Fruit fly (Drosophila melanogaster): ENCODE data around the gene AsnS.

Gene AsnS

dm6 chr3L:21176276-21176934, 3.5 kb downstream of the AsnS start:
- no peak for TF ChIP-seq Dll (optimal IDR thresholded peaks at IDR 0.05)
- no peak for TF ChIP-seq EcR (GFP tag; optimal IDR thresholded peaks at IDR 0.05)
- TF ChIP-seq usp (GFP tag; optimal IDR thresholded peaks at IDR 0.05) = no peak
- TF ChIP-seq psq (optimal IDR thresholded peaks at IDR 0.05) = no peak
- no peak for TF ChIP-seq pan (optimal IDR thresholded peaks at IDR 0.05)
- TF ChIP-seq CG8478 (optimal IDR thresholded peaks at IDR 0.05) = no peak

DNA sequence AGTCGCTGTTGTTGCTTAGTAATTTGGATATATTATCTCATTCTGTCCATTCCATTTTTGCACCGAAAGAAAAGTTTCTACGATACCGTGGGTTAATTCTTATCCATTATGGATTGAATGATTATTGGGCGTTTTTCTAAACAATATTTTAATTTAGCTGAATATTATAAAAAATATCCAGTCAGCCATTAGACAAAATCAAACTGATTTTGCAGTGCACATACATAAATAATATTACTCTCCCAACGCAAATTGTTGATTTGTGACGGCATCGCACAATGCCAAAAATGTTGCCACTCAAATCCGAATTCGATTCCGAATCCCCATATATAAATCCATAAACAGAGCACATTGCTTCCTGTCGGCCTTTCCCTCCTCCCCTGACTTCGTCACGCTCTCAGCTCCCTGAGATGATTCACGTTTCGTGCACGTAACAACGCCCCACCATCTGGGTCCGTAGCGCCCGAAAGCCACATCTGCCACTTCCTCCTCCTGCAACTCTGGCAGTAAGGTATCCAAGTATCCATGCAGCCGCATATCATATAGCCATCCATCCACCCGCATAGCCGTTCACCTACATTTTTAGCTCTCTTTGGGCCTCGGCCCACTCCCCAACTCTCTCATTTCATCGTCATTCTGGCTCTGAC, 4.1 kb downstream of the AsnS start:
- TF ChIP-seq usp (GFP tag; optimal IDR thresholded peaks at IDR 0.05) (no peak), EcR (GFP tag; optimal IDR thresholded peaks at IDR 0.05) (no peak), Dll (optimal IDR thresholded peaks at IDR 0.05) (no peak), psq (optimal IDR thresholded peaks at IDR 0.05) (no peak), CG8478 (optimal IDR thresholded peaks at IDR 0.05) (no peak), pan (optimal IDR thresholded peaks at IDR 0.05) (no peak)

- TF ChIP-seq EcR (GFP tag; optimal IDR thresholded peaks at IDR 0.05) (no peak), psq (optimal IDR thresholded peaks at IDR 0.05) (no peak), Dll (optimal IDR thresholded peaks at IDR 0.05) (no peak), pan (optimal IDR thresholded peaks at IDR 0.05) (no peak), CG8478 (optimal IDR thresholded peaks at IDR 0.05) (no peak), usp (GFP tag; optimal IDR thresholded peaks at IDR 0.05) (no peak)
Observed at dm6 chr3L:21185622-21186021, 12.7 kb downstream of the AsnS start.

- no peak for TF ChIP-seq psq (optimal IDR thresholded peaks at IDR 0.05)
- TF ChIP-seq Dll (optimal IDR thresholded peaks at IDR 0.05) = no peak
- TF ChIP-seq usp (GFP tag; optimal IDR thresholded peaks at IDR 0.05) = no peak
- TF ChIP-seq CG8478 (optimal IDR thresholded peaks at IDR 0.05) = no peak
- TF ChIP-seq EcR (GFP tag; optimal IDR thresholded peaks at IDR 0.05) = no peak
- TF ChIP-seq pan (optimal IDR thresholded peaks at IDR 0.05) = no peak
Observed at dm6 chr3L:21186487-21186886, 13.6 kb downstream of the AsnS start.

- TF ChIP-seq pan (optimal IDR thresholded peaks at IDR 0.05) (no peak), EcR (GFP tag; optimal IDR thresholded peaks at IDR 0.05) (no peak), Dll (optimal IDR thresholded peaks at IDR 0.05) (no peak), usp (GFP tag; optimal IDR thresholded peaks at IDR 0.05) (no peak), CG8478 (optimal IDR thresholded peaks at IDR 0.05) (no peak), psq (optimal IDR thresholded peaks at IDR 0.05) (no peak)
Observed at dm6 chr3L:21192024-21192423, 19.1 kb downstream of the AsnS start.

- TF ChIP-seq psq (optimal IDR thresholded peaks at IDR 0.05) = no peak
Observed at dm6 chr3L:21193170-21193569, 20.3 kb downstream of the AsnS start, which contains the start of gene CG42337. Gene CG42337, minus strand, starts transcription at chr3L:21193363.

DNA sequence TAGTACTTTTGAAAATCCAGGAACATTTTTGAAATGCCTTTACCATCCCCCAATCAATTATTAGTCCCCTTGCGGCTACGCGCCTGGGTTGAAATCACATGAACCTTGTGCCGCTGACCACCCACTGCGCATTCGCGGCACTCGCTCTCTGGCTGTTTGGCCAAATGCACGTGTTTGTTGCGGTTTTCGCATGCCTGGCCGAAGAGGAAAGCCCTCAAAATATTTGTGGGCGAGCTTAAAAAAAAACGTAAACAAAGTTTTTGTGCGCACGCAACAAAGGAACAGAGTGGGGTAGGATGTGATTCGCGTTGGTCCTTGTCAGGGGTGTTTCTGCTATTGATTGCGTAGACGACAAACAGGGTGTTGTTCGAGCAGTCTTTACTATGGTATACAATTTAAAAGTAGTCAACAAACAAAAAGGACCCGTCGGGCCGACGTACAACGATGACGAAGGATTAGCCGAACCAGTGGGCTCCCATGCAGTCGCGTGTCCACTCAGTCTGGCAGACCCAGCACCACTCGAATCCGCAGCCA, 21.5 kb downstream of the AsnS start:
- no peak for TF ChIP-seq usp (GFP tag; optimal IDR thresholded peaks at IDR 0.05)
- TF ChIP-seq CG8478 (optimal IDR thresholded peaks at IDR 0.05) = no peak
- TF ChIP-seq Dll (optimal IDR thresholded peaks at IDR 0.05) = no peak
- no peak for TF ChIP-seq psq (optimal IDR thresholded peaks at IDR 0.05)
- TF ChIP-seq EcR (GFP tag; optimal IDR thresholded peaks at IDR 0.05) = no peak
- no peak for TF ChIP-seq pan (optimal IDR thresholded peaks at IDR 0.05)

dm6 chr3L:21196563-21196962, 23.6 kb downstream of the AsnS start, which contains the start of the genes Targ3 and park:
Gene Targ3, plus strand, starts transcription at chr3L:21196831.
Gene park, minus strand, starts transcription at chr3L:21196853.
- TF ChIP-seq CG8478 (optimal IDR thresholded peaks at IDR 0.05) (no peak), pan (optimal IDR thresholded peaks at IDR 0.05) (no peak), psq (optimal IDR thresholded peaks at IDR 0.05) (no peak)

- no peak for TF ChIP-seq pan (optimal IDR thresholded peaks at IDR 0.05)
- TF ChIP-seq psq (optimal IDR thresholded peaks at IDR 0.05) = no peak
- TF ChIP-seq CG8478 (optimal IDR thresholded peaks at IDR 0.05) = no peak
- no peak for TF ChIP-seq EcR (GFP tag; optimal IDR thresholded peaks at IDR 0.05)
Observed at dm6 chr3L:21200587-21200986, 27.7 kb downstream of the AsnS start.

- no peak for TF ChIP-seq EcR (GFP tag; optimal IDR thresholded peaks at IDR 0.05)
- no peak for TF ChIP-seq pan (optimal IDR thresholded peaks at IDR 0.05)
- TF ChIP-seq psq (optimal IDR thresholded peaks at IDR 0.05) = no peak
- TF ChIP-seq Dll (optimal IDR thresholded peaks at IDR 0.05) = no peak
- no peak for TF ChIP-seq usp (GFP tag; optimal IDR thresholded peaks at IDR 0.05)
- TF ChIP-seq CG8478 (optimal IDR thresholded peaks at IDR 0.05) = no peak
Observed at dm6 chr3L:21201246-21201896, 28.5 kb downstream of the AsnS start.

DNA sequence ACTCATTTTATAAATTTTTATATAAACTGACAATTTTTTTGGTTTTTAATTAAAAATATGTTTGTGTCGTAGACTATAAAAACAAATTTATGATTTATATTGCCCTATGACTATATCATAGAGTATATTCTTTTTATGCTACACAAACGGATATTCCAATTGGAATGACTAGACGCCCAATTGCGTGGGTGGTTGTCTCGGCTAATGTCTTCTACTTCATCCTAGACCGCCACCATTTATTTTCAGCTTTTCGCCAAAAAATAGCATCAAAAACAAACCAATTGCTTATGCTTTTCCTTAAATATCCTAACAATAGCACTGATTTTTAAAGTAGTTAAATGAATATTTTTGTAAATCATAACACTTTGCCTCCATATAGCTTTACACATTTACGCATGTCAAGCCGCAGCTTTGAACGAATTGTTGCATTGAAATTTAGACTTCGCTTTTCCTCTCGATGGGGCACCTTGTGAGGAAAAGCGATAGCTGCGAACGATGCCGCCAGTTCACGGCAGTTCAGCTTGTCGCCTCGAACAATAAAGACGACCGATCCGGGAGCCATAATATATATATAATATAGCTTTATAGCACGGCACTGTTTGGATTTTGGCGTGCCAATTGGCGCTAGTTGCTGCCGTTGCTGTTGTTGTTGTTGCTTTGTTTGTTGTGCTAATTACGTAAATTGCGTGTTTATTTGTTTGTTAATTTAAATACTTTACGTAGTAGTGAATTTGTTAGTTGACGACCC, 29.3 kb downstream of the AsnS start:
- TF ChIP-seq EcR (GFP tag; optimal IDR thresholded peaks at IDR 0.05) = peak in 1 of 2 experiments; percentile 52
- no peak for TF ChIP-seq usp (GFP tag; optimal IDR thresholded peaks at IDR 0.05)

DNA sequence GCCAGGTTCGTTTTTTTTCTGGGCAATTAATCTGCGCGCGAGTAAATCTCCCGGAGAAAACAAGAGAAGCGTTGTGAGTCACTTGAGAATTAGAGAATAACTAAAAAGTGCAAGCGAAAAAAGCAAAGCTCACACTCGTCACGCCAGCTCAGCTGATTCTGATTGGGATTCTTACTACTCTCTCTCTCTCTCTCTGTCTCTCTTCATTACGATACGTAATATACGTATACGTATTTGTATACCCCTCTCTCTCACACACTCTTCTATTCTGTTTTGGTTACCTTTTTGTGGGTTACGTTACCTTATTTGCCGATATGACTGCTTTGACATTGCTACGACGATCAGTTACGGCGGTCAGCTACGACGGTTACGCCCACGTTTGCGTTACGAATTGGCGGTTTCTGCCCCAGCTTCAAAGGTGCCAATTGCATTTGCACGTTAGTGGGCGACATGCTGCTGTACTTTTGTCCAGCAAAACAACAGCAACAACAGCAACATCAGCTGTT, 29.9 kb downstream of the AsnS start, which contains the start of the genes Targ1, CG10512 and Targ2:
Gene Targ1, minus strand, starts transcription at position 106 of the 506 bp plus-strand sequence.
Gene CG10512, plus strand, starts transcription at position 144 of the 506 bp plus-strand sequence.
Gene Targ2, minus strand, starts transcription at position 456 of the 506 bp plus-strand sequence.
- no peak for TF ChIP-seq Dll (optimal IDR thresholded peaks at IDR 0.05)
- no peak for TF ChIP-seq psq (optimal IDR thresholded peaks at IDR 0.05)
- TF ChIP-seq CG8478 (optimal IDR thresholded peaks at IDR 0.05) = no peak
- TF ChIP-seq pan (optimal IDR thresholded peaks at IDR 0.05) = no peak
- no peak for TF ChIP-seq EcR (GFP tag; optimal IDR thresholded peaks at IDR 0.05)
- no peak for TF ChIP-seq usp (GFP tag; optimal IDR thresholded peaks at IDR 0.05)

Measured in whole organism.